Worm (Caenorhabditis elegans): ENCODE results near the gene pqn-25.

DNA sequence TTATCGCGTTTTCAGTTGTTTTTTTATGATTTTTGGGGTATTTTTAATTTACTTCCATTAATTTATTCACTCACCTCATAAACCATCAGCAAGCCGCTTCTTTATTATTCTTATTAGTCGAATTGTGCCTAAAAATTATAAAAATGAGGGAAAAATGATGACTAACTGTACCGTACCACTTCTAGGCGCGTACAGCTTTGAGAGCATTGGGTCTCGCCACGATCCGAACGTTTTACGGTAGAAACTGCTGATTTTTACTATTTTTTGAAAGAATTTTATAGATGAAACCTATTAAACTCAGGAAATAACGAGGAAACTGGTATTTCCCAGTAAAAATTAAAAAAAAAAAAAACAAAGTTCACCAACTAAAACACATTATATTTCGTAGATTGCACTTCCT is 30.6 kb upstream of the pqn-25 start, which contains the start of gene D1044.6:
- TF ChIP-seq scrt-1 (GFP tag; IDR thresholded peaks at IDR 0.05) (no peak), ceh-36 (tag; optimal IDR thresholded peaks at IDR 0.05) (no peak), B0310.2 (tag; optimal IDR thresholded peaks at IDR 0.05) (no peak), ama-1 (optimal IDR thresholded peaks at IDR 0.05) (no peak), hnd-1 (tag; optimal IDR thresholded peaks at IDR 0.05) (no peak), tbx-37 (GFP tag; conservative IDR thresholded peaks at IDR 0.05) (no peak), hmg-4 (GFP tag; optimal IDR thresholded peaks at IDR 0.05) (no peak), sea-1 (GFP tag; conservative IDR thresholded peaks at IDR 0.05) (no peak), aly-1 (tag; optimal IDR thresholded peaks at IDR 0.05) (no peak), tra-4 (tag; optimal IDR thresholded peaks at IDR 0.05) (no peak), flt-1 (GFP tag; IDR thresholded peaks at IDR 0.05) (no peak), tbx-11 (GFP tag; IDR thresholded peaks at IDR 0.05) (no peak)
